Fruit fly (Drosophila melanogaster): ENCODE measurements around the gene RpL6.

The RpL6 gene

dm6 chr3R:31596071-31596883 lies at the start of gene RpL6:
TSS of gene RpL6 (minus strand) at chr3R:31596204.
- no peak for TF ChIP-seq Dll (optimal IDR thresholded peaks at IDR 0.05)
- TF ChIP-seq EcR (GFP tag; optimal IDR thresholded peaks at IDR 0.05): no peak
- TF ChIP-seq CG8478 (optimal IDR thresholded peaks at IDR 0.05): no peak
- TF ChIP-seq usp (GFP tag; optimal IDR thresholded peaks at IDR 0.05): no peak
- no peak for TF ChIP-seq pan (optimal IDR thresholded peaks at IDR 0.05)
- TF ChIP-seq psq (optimal IDR thresholded peaks at IDR 0.05): no peak

DNA sequence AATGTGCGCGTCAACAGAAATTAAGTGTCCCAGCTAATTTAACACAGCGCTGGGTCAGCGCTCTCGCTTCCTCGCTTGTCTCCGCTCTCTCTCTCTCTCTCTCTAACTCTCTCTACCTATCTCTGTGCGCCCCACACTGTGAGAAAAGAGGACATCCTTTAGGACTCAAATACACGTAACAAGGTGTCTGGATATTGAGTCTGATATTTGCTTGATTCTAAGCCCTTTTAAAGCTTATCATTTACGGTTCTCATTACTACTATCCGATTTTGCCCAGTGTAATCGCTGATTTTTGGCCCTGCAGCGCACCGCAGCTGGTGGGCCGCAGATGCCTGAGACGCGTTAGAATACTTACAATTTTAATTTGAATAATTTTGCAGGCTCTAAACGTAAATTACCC lies 40.5 kb upstream of the RpL6 start:
- TF ChIP-seq EcR (GFP tag; optimal IDR thresholded peaks at IDR 0.05): no peak
- TF ChIP-seq CG8478 (optimal IDR thresholded peaks at IDR 0.05): no peak
- no peak for TF ChIP-seq Dll (optimal IDR thresholded peaks at IDR 0.05)
- no peak for TF ChIP-seq usp (GFP tag; optimal IDR thresholded peaks at IDR 0.05)
- no peak for TF ChIP-seq psq (optimal IDR thresholded peaks at IDR 0.05)
- TF ChIP-seq pan (optimal IDR thresholded peaks at IDR 0.05): no peak

DNA sequence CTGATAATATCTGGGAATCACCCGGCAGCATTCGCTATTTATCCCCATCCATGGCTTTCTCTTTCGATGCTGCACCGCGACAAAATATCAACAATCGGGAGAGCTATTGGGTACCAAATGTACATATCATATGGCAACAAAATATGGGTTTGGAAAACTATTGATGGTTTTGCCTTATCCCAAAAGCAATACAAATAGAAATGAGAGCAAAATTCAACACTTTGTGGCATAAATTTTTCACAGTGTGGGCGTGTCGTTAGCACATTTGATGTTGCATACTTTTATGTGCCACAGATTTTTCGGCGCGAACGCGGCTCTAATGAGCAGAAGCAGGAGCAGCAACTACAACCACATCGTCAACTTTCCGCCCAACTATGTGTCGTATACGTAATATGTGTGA lies 36.3 kb upstream of the RpL6 start:
- no peak for TF ChIP-seq CG8478 (optimal IDR thresholded peaks at IDR 0.05)
- no peak for TF ChIP-seq usp (GFP tag; optimal IDR thresholded peaks at IDR 0.05)
- no peak for TF ChIP-seq psq (optimal IDR thresholded peaks at IDR 0.05)
- no peak for TF ChIP-seq pan (optimal IDR thresholded peaks at IDR 0.05)
- TF ChIP-seq Dll (optimal IDR thresholded peaks at IDR 0.05): no peak
- TF ChIP-seq EcR (GFP tag; optimal IDR thresholded peaks at IDR 0.05): no peak

DNA sequence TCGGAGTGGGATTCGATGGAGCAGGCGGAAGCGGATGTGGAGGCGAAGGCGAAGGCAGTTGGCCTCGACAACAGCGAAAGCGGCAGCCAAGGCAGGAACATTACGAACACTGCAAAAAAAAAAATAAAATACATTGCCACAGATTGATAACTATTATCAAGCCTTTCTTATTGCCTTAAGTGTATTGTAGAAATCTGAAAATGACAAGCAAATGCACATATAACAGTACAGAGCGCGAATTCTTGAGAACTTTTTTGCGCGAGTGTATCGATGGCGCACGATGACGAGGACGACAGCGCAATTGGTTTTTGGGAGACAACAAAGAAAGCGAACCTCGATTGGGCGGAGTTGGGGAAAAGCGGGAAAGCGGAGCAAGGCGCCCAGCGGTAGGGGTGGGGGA lies 34.4 kb upstream of the RpL6 start:
- TF ChIP-seq psq (optimal IDR thresholded peaks at IDR 0.05): no peak
- no peak for TF ChIP-seq usp (GFP tag; optimal IDR thresholded peaks at IDR 0.05)
- no peak for TF ChIP-seq EcR (GFP tag; optimal IDR thresholded peaks at IDR 0.05)
- TF ChIP-seq CG8478 (optimal IDR thresholded peaks at IDR 0.05): no peak
- TF ChIP-seq pan (optimal IDR thresholded peaks at IDR 0.05): no peak
- TF ChIP-seq Dll (optimal IDR thresholded peaks at IDR 0.05): no peak

dm6 chr3R:31627186-31627585 lies 31.2 kb upstream of the RpL6 start:
- TF ChIP-seq CG8478 (optimal IDR thresholded peaks at IDR 0.05) (no peak), pan (optimal IDR thresholded peaks at IDR 0.05) (no peak), Dll (optimal IDR thresholded peaks at IDR 0.05) (no peak), EcR (GFP tag; optimal IDR thresholded peaks at IDR 0.05) (no peak), usp (GFP tag; optimal IDR thresholded peaks at IDR 0.05) (no peak), psq (optimal IDR thresholded peaks at IDR 0.05) (no peak)

- no peak for TF ChIP-seq psq (optimal IDR thresholded peaks at IDR 0.05)
- TF ChIP-seq Dll (optimal IDR thresholded peaks at IDR 0.05): no peak
- no peak for TF ChIP-seq EcR (GFP tag; optimal IDR thresholded peaks at IDR 0.05)
- TF ChIP-seq usp (GFP tag; optimal IDR thresholded peaks at IDR 0.05): no peak
- no peak for TF ChIP-seq pan (optimal IDR thresholded peaks at IDR 0.05)
- TF ChIP-seq CG8478 (optimal IDR thresholded peaks at IDR 0.05): no peak
These were observed 30.2 kb upstream of the RpL6 start for dm6 chr3R:31626237-31626636.

DNA sequence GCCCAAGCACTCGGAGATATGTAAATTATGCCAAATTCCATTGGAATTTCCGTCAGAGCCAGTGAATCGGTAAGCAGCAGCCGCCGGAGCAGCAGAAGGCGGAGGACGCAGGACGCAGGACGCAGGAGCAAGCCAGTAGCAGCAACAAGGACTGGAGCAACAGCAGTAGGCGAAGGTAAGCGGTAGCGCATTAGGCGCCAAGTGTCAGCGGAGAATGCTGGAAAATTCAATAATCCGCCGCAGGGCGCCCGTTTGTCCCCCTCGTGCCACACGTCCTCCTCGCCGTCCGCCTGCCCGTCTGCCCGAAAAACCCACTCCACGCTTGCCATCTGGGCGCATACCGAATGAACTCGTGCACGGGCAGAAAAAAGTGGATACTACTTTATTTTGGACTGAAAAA lies 26.6 kb upstream of the RpL6 start:
- TF ChIP-seq psq (optimal IDR thresholded peaks at IDR 0.05): no peak

DNA sequence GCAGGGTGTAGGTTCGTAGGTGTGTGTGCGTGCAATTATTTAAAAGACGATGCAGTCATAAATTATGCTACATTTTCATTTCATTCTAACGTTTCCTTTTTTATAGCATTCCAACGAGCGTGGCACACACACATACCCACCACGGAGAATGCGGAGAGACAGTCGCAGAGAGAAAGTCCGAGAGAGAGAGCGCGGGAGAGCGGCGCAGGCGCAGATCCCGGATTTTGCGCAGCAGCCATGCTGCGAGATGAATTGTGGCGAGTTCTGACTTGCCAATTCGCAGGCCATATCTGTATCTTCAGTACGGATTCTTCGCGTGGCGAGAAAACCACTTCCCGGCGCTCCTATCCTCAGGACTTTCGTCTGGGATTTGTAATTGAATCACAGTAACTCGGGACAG lies 25.8 kb upstream of the RpL6 start, which contains the start of gene kek6:
TSS of gene kek6 (plus strand) at position 323 of the 400 bp plus-strand sequence.
- TF ChIP-seq pan (optimal IDR thresholded peaks at IDR 0.05): no peak
- TF ChIP-seq usp (GFP tag; optimal IDR thresholded peaks at IDR 0.05): no peak
- TF ChIP-seq EcR (GFP tag; optimal IDR thresholded peaks at IDR 0.05): no peak
- no peak for TF ChIP-seq CG8478 (optimal IDR thresholded peaks at IDR 0.05)
- no peak for TF ChIP-seq Dll (optimal IDR thresholded peaks at IDR 0.05)
- TF ChIP-seq psq (optimal IDR thresholded peaks at IDR 0.05): no peak

- no peak for TF ChIP-seq pan (optimal IDR thresholded peaks at IDR 0.05)
- TF ChIP-seq EcR (GFP tag; optimal IDR thresholded peaks at IDR 0.05): no peak
- no peak for TF ChIP-seq usp (GFP tag; optimal IDR thresholded peaks at IDR 0.05)
- TF ChIP-seq Dll (optimal IDR thresholded peaks at IDR 0.05): no peak
- no peak for TF ChIP-seq psq (optimal IDR thresholded peaks at IDR 0.05)
- TF ChIP-seq CG8478 (optimal IDR thresholded peaks at IDR 0.05): no peak
These were observed 21.8 kb upstream of the RpL6 start, which contains the start of gene pasha for dm6 chr3R:31617801-31618200. TSS of gene pasha (plus strand) at chr3R:31617977.

DNA sequence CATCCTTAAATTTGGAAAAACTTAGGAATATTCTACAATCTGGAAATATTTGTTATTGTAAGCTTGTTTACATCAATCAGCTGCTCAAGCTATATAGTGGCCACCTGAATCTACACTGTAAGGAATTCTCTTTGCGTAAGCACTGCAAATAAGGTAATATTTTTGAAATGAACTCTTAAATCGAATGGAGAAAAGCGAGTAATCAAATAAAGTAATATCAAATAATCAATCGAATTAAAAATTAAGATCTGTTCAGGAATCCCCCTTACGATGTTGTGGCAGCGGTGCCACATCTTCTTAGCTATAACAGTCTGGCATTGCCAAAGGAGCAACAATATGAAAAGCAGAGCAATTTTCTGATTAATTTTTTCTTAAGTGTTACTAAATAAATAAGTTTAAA lies 20.0 kb upstream of the RpL6 start, which contains the start of the genes Mnat9 and CG1792:
TSS of gene Mnat9 (minus strand) at position 160 of the 400 bp plus-strand sequence.
TSS of gene CG1792 (plus strand) at position 303 of the 400 bp plus-strand sequence.
- no peak for TF ChIP-seq Dll (optimal IDR thresholded peaks at IDR 0.05)
- TF ChIP-seq pan (optimal IDR thresholded peaks at IDR 0.05): no peak
- no peak for TF ChIP-seq CG8478 (optimal IDR thresholded peaks at IDR 0.05)
- no peak for TF ChIP-seq EcR (GFP tag; optimal IDR thresholded peaks at IDR 0.05)
- TF ChIP-seq usp (GFP tag; optimal IDR thresholded peaks at IDR 0.05): no peak
- TF ChIP-seq psq (optimal IDR thresholded peaks at IDR 0.05): no peak

DNA sequence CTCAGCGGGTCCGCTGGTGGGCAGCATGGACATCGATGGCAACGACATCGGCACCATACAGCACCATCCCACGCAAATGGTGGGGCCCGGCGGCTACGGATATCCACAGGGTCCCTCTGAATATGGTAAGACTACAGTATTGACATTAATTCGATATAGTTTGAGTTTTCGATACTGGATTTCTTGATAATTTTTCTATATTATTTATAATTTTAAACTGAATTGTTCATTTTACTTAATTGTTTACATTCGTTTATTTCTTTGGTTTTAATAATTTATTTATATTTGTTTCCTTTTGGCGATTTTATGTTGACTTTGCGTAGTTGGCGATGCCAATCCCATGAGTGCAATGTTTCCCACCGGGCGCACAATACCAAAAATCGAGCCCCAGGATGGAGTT lies 16.6 kb upstream of the RpL6 start, which contains the start of gene CycG:
TSS of gene CycG (minus strand) at position 101 of the 400 bp plus-strand sequence.
- TF ChIP-seq Dll (optimal IDR thresholded peaks at IDR 0.05) (no peak), CG8478 (optimal IDR thresholded peaks at IDR 0.05) (no peak), psq (optimal IDR thresholded peaks at IDR 0.05) (no peak), usp (GFP tag; optimal IDR thresholded peaks at IDR 0.05) (no peak), pan (optimal IDR thresholded peaks at IDR 0.05) (no peak), EcR (GFP tag; optimal IDR thresholded peaks at IDR 0.05) (no peak)

All from whole organism.